Fruit fly (Drosophila melanogaster) Kc167 (cell line): ENCODE measurements around the gene ocn.

Experiments
- h ChIP-seq: fragments of >200 bp; optimal IDR thresholded peaks from 3 replicates; lab custom pipeline; 2018; ENCODE audit warnings: missing external identifiers
- psq ChIP-seq: fragments of >200 bp; optimal IDR thresholded peaks from 2 replicates; lab custom pipeline; 2017; ENCODE audit warnings: missing external identifiers

dm6 chr3R:30023445-30023844 lies 14.1 kb downstream of the ocn start:
- no peak for TF ChIP-seq psq (lab: Kevin White, UChicago)
- TF ChIP-seq h (lab: Kevin White, UChicago): no peak
